Fruit fly (Drosophila melanogaster) Kc167 (cell line): ENCODE data around the gene CG18745.

ENCODE experiments used
- Myc ChIP-seq: fragments of >200 bp; optimal IDR thresholded peaks from 2 replicates; lab custom pipeline; 2017; ENCODE audit warnings: missing external identifiers
- Sin3A ChIP-seq: fragments of >200 bp; optimal IDR thresholded peaks from 2 replicates; lab custom pipeline; 2018; ENCODE audit warnings: missing external identifiers
- h ChIP-seq: fragments of >200 bp; optimal IDR thresholded peaks from 3 replicates; lab custom pipeline; 2018; ENCODE audit warnings: missing external identifiers
- insv ChIP-seq: fragments of >200 bp; optimal IDR thresholded peaks from 3 replicates; lab custom pipeline; 2018; ENCODE audit warnings: missing external identifiers
- psq ChIP-seq: fragments of >200 bp; optimal IDR thresholded peaks from 2 replicates; lab custom pipeline; 2017; ENCODE audit warnings: missing external identifiers
- ttk ChIP-seq: sonication (Bioruptor generic); optimal IDR thresholded peaks from 2 replicates; lab custom pipeline; 2017; ENCODE audit warnings: missing external identifiers

DNA sequence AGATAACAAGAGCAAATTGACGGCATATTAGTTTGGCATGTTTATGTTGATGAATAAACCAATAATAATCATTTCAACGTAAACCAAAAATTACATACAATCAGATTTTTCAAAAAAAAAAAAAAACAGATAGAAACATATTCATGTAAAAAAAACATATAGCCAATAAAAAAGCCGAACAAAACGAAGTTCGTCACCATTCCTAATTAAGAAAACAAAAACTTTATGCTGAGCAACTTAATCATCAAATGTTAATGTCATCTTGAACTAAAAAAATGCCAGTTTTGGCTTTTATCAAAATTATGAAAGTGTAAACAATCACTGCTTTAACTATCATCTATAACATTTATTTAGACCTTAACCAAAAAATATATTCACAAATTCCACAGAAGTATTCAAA, 28.1 kb downstream of the CG18745 start, which contains the start of gene CG10919:
- no peak for TF ChIP-seq Myc (lab: Kevin White, UChicago)
- TF ChIP-seq insv = no peak
- TF ChIP-seq ttk (lab: Kevin White, UChicago) = no peak
- TF ChIP-seq psq = no peak
- no peak for TF ChIP-seq h (lab: Kevin White, UChicago)
- TF ChIP-seq Sin3A = no peak
